Fruit fly (Drosophila melanogaster): Measurements from ENCODE around the gene Golgin104.

DNA sequence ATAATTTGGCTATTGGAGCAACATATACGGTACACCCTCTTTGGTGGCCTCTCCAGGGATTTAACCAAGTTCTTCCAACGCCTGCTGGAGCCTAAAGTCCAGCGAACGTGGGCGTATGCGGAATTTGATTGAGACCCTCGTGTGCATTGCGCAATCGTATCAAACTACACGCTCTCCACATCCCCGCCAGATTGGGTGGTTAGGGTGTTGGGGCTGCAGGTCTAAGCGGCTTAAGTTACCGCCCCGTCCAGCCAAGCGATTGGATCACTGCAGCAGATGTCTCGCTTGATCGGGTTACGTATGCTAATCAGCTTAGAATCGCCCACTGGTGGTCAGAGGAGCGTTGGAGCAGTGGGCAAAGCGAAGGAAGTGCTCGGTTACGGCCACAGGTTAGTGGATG lies 21.0 kb downstream of the Golgin104 start, which contains the start of gene CG33060:
- TF ChIP-seq h (optimal IDR thresholded peaks at IDR 0.05): no peak
- TF ChIP-seq Sin3A (optimal IDR thresholded peaks at IDR 0.05): no peak
- TF ChIP-seq insv (optimal IDR thresholded peaks at IDR 0.05): no peak
- TF ChIP-seq psq (optimal IDR thresholded peaks at IDR 0.05): no peak
- no peak for TF ChIP-seq ttk (optimal IDR thresholded peaks at IDR 0.05)

Data from Kc167 (cell line).